Worm (Caenorhabditis elegans): Measurements from ENCODE around the gene Y34B4A.2.

Y34B4A.2 gene

ce11 chrX:5244041-5244440 lies 35.3 kb upstream of the Y34B4A.2 start, which contains the start of gene Y34B4A.7 (continued):
- TF ChIP-seq hlh-4 (tag; optimal IDR thresholded peaks at IDR 0.05) (no peak), ztf-4 (tag; optimal IDR thresholded peaks at IDR 0.05) (peak; percentile 24), F16B12.6 (tag; optimal IDR thresholded peaks at IDR 0.05) (peak; percentile 32), dpl-1 (GFP tag; optimal IDR thresholded peaks at IDR 0.05) (peak; percentile 8 to 70 (median 55)), mep-1 (tag; optimal IDR thresholded peaks at IDR 0.05) (peak; percentile 83), sox-4 (tag; optimal IDR thresholded peaks at IDR 0.05) (no peak), nhr-84 (tag; optimal IDR thresholded peaks at IDR 0.05) (no peak), pax-3 (tag; optimal IDR thresholded peaks at IDR 0.05) (no peak), nhr-19 (GFP tag; conservative IDR thresholded peaks at IDR 0.05) (peak; percentile 75), xbp-1 (tag; optimal IDR thresholded peaks at IDR 0.05) (peak; percentile 86), Y116A8C.19 (tag; optimal IDR thresholded peaks at IDR 0.05; ENCODE audit: borderline replicate concordance) (no peak), ceh-63 (GFP tag; optimal IDR thresholded peaks at IDR 0.05) (no peak), lir-3 (tag; optimal IDR thresholded peaks at IDR 0.05; ENCODE audit: poor library complexity) (no peak), jun-1 (tag; optimal IDR thresholded peaks at IDR 0.05) (peak; percentile 5), efl-3 (GFP tag; optimal IDR thresholded peaks at IDR 0.05) (no peak), pag-3 (tag; optimal IDR thresholded peaks at IDR 0.05; ENCODE audit: borderline replicate concordance, insufficient read depth) (no peak), nhr-12 (tag; optimal IDR thresholded peaks at IDR 0.05) (no peak), nhr-47 (tag; optimal IDR thresholded peaks at IDR 0.05) (peak; percentile 81), mab-9 (GFP tag; IDR thresholded peaks at IDR 0.05) (no peak), unc-130 (tag; optimal IDR thresholded peaks at IDR 0.05) (peak; percentile 27), sptf-1 (tag; optimal IDR thresholded peaks at IDR 0.05) (no peak), fkh-10 (GFP tag; optimal IDR thresholded peaks at IDR 0.05) (no peak), tlp-1 (tag; optimal IDR thresholded peaks at IDR 0.05) (no peak), nhr-11 (tag; optimal IDR thresholded peaks at IDR 0.05) (peak; percentile 16), alr-1 (tag; optimal IDR thresholded peaks at IDR 0.05; ENCODE audit: borderline replicate concordance) (no peak), egl-13 (tag; optimal IDR thresholded peaks at IDR 0.05) (peak; percentile 53), sup-37 (GFP tag; optimal IDR thresholded peaks at IDR 0.05) (no peak), unc-30 (tag; optimal IDR thresholded peaks at IDR 0.05) (no peak), lsy-2 (tag; optimal IDR thresholded peaks at IDR 0.05) (peak; percentile 75 to 80), fkh-8 (tag; optimal IDR thresholded peaks at IDR 0.05) (peak; percentile 41), snu-23 (GFP tag; optimal IDR thresholded peaks at IDR 0.05) (peak; percentile 80), unc-62 (GFP tag; optimal IDR thresholded peaks at IDR 0.05) (no peak), mdl-1 (tag; optimal IDR thresholded peaks at IDR 0.05) (no peak), elt-3 (tag; optimal IDR thresholded peaks at IDR 0.05) (peak in 1 of 6 experiments; percentile 79), lin-39 (tag; optimal IDR thresholded peaks at IDR 0.05) (peak; percentile 13), ceh-82 (tag; optimal IDR thresholded peaks at IDR 0.05) (peak; percentile 55 to 70 (median 68)), grh-1 (GFP tag; IDR thresholded peaks at IDR 0.05) (peak; percentile 49), aha-1 (tag; optimal IDR thresholded peaks at IDR 0.05) (no peak), lin-35 (GFP tag; optimal IDR thresholded peaks at IDR 0.05) (peak; percentile 66 to 71), lin-13 (GFP tag; optimal IDR thresholded peaks at IDR 0.05) (peak; percentile 51), irx-1 (tag; optimal IDR thresholded peaks at IDR 0.05) (peak; percentile 59), ets-5 (GFP tag; IDR thresholded peaks at IDR 0.05) (no peak), C16A3.4 (tag; optimal IDR thresholded peaks at IDR 0.05) (peak; percentile 63), ceh-88 (GFP tag; IDR thresholded peaks at IDR 0.05) (no peak), nhr-237 (tag; optimal IDR thresholded peaks at IDR 0.05) (no peak), egl-27 (tag; optimal IDR thresholded peaks at IDR 0.05) (no peak), pqm-1 (tag; optimal IDR thresholded peaks at IDR 0.05) (no peak), vab-15 (tag; optimal IDR thresholded peaks at IDR 0.05) (no peak)

Data from whole organism, L1 larva.